Worm (Caenorhabditis elegans): ENCODE measurements around the gene blos-4.

DNA sequence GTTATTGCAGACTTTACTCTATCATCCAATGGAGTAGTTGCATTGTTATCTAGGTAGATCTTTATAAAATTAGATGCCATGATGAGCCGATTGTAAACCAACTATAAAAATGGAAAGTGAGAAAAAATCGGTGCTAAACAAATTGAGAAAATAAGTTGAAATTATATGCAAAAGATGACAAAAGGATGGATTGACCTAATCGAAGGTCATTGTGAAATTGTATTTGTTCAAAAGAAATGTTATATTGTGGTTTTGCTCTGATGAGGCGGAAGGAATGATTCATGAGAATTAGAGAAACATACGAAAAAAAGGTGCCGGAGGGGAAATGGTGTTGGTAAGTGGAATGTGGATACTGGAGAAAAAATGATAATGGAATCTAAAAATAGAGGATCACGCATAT lies 36.0 kb downstream of the blos-4 start, which contains the start of gene scly-1:
- TF ChIP-seq ZK337.2 (GFP tag; IDR thresholded peaks at IDR 0.05) = no peak
- TF ChIP-seq R02D3.7 (tag; optimal IDR thresholded peaks at IDR 0.05) = no peak
- no peak for TF ChIP-seq nhr-77 (tag; optimal IDR thresholded peaks at IDR 0.05)
- TF ChIP-seq daf-19 (GFP tag; conservative IDR thresholded peaks at IDR 0.05) = no peak
- no peak for TF ChIP-seq egl-27 (tag; optimal IDR thresholded peaks at IDR 0.05)
- TF ChIP-seq jun-1 (tag; optimal IDR thresholded peaks at IDR 0.05) = no peak
- no peak for TF ChIP-seq unc-62 (GFP tag; optimal IDR thresholded peaks at IDR 0.05 in 1 of 2)
- TF ChIP-seq unc-62 (tag; optimal IDR thresholded peaks at IDR 0.05) = no peak
- TF ChIP-seq nhr-11 (tag; optimal IDR thresholded peaks at IDR 0.05) = no peak
- TF ChIP-seq nhr-76 (tag; optimal IDR thresholded peaks at IDR 0.05) = no peak
- no peak for TF ChIP-seq dve-1 (tag; optimal IDR thresholded peaks at IDR 0.05; ENCODE audit: insufficient read depth)
- TF ChIP-seq ceh-82 (tag; optimal IDR thresholded peaks at IDR 0.05) = no peak
- no peak for TF ChIP-seq dmd-6 (GFP tag; IDR thresholded peaks at IDR 0.05)
